Fruit fly (Drosophila melanogaster) whole organism, embryonic: ENCODE results near the gene Cep135.

ENCODE experiments used
- Antp ChIP-seq: fragments of 200-800 bp; sonication (Bioruptor generic); optimal IDR thresholded peaks from 3 replicates; lab custom pipeline; 2016; ENCODE audit warnings: missing biosample characterization, missing genetic modification characterization
- Atf3 ChIP-seq: fragments of 200-800 bp; sonication (Bioruptor generic); optimal IDR thresholded peaks from 3 replicates; lab custom pipeline; 2016; ENCODE audit warnings: missing biosample characterization, missing genetic modification characterization
- CG10147 ChIP-seq: fragments of 200-800 bp; sonication (Bioruptor generic); optimal IDR thresholded peaks from 2 replicates; lab custom pipeline; 2019; ENCODE audit warnings: missing biosample characterization, mild to moderate bottlenecking, missing genetic modification characterization, moderate library complexity
- CG11247 ChIP-seq: fragments of 200-800 bp; sonication (Bioruptor generic); IDR thresholded peaks from 2 replicates; pipeline ENCODE4 v1.3.6; 2022; ENCODE audit warnings: missing biosample characterization, missing genetic modification characterization
- CG11456 ChIP-seq: fragments of 200-800 bp; sonication (Bioruptor generic); IDR thresholded peaks from 3 replicates; pipeline ENCODE4 v1.3.6; 2022; ENCODE audit warnings: missing biosample characterization, missing genetic modification characterization
- CG11696 ChIP-seq: fragments of 200-800 bp; sonication (Bioruptor generic); IDR thresholded peaks from 2 replicates; pipeline ENCODE4 v1.3.6; 2022; ENCODE audit warnings: missing biosample characterization, missing genetic modification characterization
- CG13296 ChIP-seq: fragments of 200-800 bp; sonication (Bioruptor generic); optimal IDR thresholded peaks from 3 replicates; lab custom pipeline; 2018; ENCODE audit warnings: missing biosample characterization, mild to moderate bottlenecking, missing genetic modification characterization
- CG13775 ChIP-seq: fragments of 200-800 bp; sonication (Bioruptor generic); optimal IDR thresholded peaks from 3 replicates; lab custom pipeline; 2017; ENCODE audit warnings: missing biosample characterization, mild to moderate bottlenecking, missing genetic modification characterization
- CG14014 ChIP-seq: fragments of 200-800 bp; sonication (Bioruptor generic); IDR thresholded peaks from 2 replicates; pipeline ENCODE4 v1.3.6; 2022; ENCODE audit warnings: missing biosample characterization, missing genetic modification characterization
- CG15696 ChIP-seq: fragments of 200-800 bp; sonication (Bioruptor generic); optimal IDR thresholded peaks from 2 replicates; lab custom pipeline; 2019; ENCODE audit warnings: missing biosample characterization, mild to moderate bottlenecking, missing genetic modification characterization, moderate library complexity
- CG2889 ChIP-seq: fragments of 200-800 bp; sonication (Bioruptor generic); IDR thresholded peaks from 3 replicates; pipeline ENCODE4 v1.3.6; 2022; ENCODE audit warnings: missing biosample characterization, missing genetic modification characterization
- CG31224 ChIP-seq: fragments of 200-800 bp; sonication (Bioruptor generic); IDR thresholded peaks from 2 replicates; pipeline ENCODE4 v1.3.6; 2022; ENCODE audit warnings: missing biosample characterization, missing genetic modification characterization
- CG33213 ChIP-seq: fragments of 200-800 bp; sonication (Bioruptor generic); optimal IDR thresholded peaks from 3 replicates; lab custom pipeline; 2016; ENCODE audit warnings: missing biosample characterization, missing genetic modification characterization
- CG42726 ChIP-seq: fragments of 200-800 bp; sonication (Bioruptor generic); IDR thresholded peaks from 2 replicates; pipeline ENCODE4 v1.3.6; 2022; ENCODE audit warnings: missing biosample characterization, missing genetic modification characterization; ENCODE audit not compliant: partially characterized antibody
- CG4328 ChIP-seq: fragments of 200-800 bp; sonication (Bioruptor generic); optimal IDR thresholded peaks from 3 replicates; lab custom pipeline; 2017; ENCODE audit warnings: missing biosample characterization, missing genetic modification reagents, missing genetic modification characterization
- CG4360 ChIP-seq: fragments of 200-800 bp; sonication (Bioruptor generic); IDR thresholded peaks from 2 replicates; pipeline ENCODE4 v1.3.6; 2022; ENCODE audit warnings: missing biosample characterization, missing genetic modification characterization
- CG6765 ChIP-seq: fragments of 200-800 bp; sonication (Bioruptor generic); optimal IDR thresholded peaks from 3 replicates; lab custom pipeline; 2017; ENCODE audit warnings: missing biosample characterization, mild to moderate bottlenecking, missing genetic modification characterization
- CG8359 ChIP-seq: fragments of 200-800 bp; sonication (Bioruptor generic); optimal IDR thresholded peaks from 2 replicates; lab custom pipeline; 2017; ENCODE audit warnings: missing biosample characterization, mild to moderate bottlenecking, missing genetic modification characterization, borderline replicate concordance
- CG8388 ChIP-seq: fragments of 200-800 bp; sonication (Bioruptor generic); optimal IDR thresholded peaks from 2 replicates; lab custom pipeline; 2019; ENCODE audit warnings: missing biosample characterization, mild to moderate bottlenecking, missing genetic modification characterization, moderate library complexity
- CG9609 ChIP-seq: fragments of 200-800 bp; sonication (Bioruptor generic); optimal IDR thresholded peaks from 3 replicates; lab custom pipeline; 2016; ENCODE audit warnings: missing biosample characterization, missing genetic modification characterization
- CG9876 ChIP-seq: fragments of 200-800 bp; sonication (Bioruptor generic); optimal IDR thresholded peaks from 2 replicates; lab custom pipeline; 2016; ENCODE audit warnings: missing biosample characterization, missing genetic modification characterization
- Deaf1 ChIP-seq: fragments of 200-800 bp; optimal IDR thresholded peaks from 3 replicates; lab custom pipeline; 2019; ENCODE audit warnings: missing biosample characterization, mild to moderate bottlenecking, missing genetic modification characterization, moderate library complexity
- Doc3 ChIP-seq: fragments of 200-800 bp; sonication (Bioruptor generic); IDR thresholded peaks from 3 replicates; pipeline ENCODE4 v1.3.6; 2022; ENCODE audit warnings: missing biosample characterization, missing genetic modification characterization; ENCODE audit not compliant: partially characterized antibody
- Dref ChIP-seq: fragments of 200-800 bp; sonication (Bioruptor generic); IDR thresholded peaks from 2 replicates; pipeline ENCODE4 v1.3.6; 2022; ENCODE audit warnings: missing biosample characterization, missing genetic modification characterization
- E2f2 ChIP-seq: fragments of 200-800 bp; sonication (Bioruptor generic); IDR thresholded peaks from 2 replicates; pipeline ENCODE4 v1.3.6; 2022; ENCODE audit warnings: missing biosample characterization, missing genetic modification characterization
- Fer3 ChIP-seq: fragments of 200-800 bp; sonication (Bioruptor generic); optimal IDR thresholded peaks from 2 replicates; lab custom pipeline; 2018; ENCODE audit warnings: missing biosample characterization, mild to moderate bottlenecking, missing genetic modification characterization, moderate library complexity
- Gug ChIP-seq: fragments of 200-800 bp; sonication (Bioruptor generic); IDR thresholded peaks from 4 replicates; pipeline ENCODE4 v1.3.6; 2022; ENCODE audit warnings: missing biosample characterization, missing genetic modification characterization
- Max ChIP-seq: fragments of 200-800 bp; sonication (Bioruptor generic); optimal IDR thresholded peaks from 2 replicates; lab custom pipeline; 2016; ENCODE audit warnings: missing biosample characterization, mild to moderate bottlenecking, missing genetic modification characterization
- Meics ChIP-seq: fragments of 200-800 bp; sonication (Bioruptor generic); optimal IDR thresholded peaks from 2 replicates; lab custom pipeline; 2017; ENCODE audit warnings: missing biosample characterization, mild to moderate bottlenecking, missing genetic modification characterization
- Scr ChIP-seq: fragments of 200-800 bp; sonication (Bioruptor generic); IDR thresholded peaks from 2 replicates; pipeline ENCODE4 v1.3.6; 2022; ENCODE audit warnings: missing biosample characterization, missing genetic modification characterization; ENCODE audit not compliant: partially characterized antibody
- Ssrp ChIP-seq: fragments of 200-800 bp; sonication (Bioruptor generic); optimal IDR thresholded peaks from 2 replicates; lab custom pipeline; 2018; ENCODE audit warnings: missing biosample characterization, mild to moderate bottlenecking, missing genetic modification characterization, moderate library complexity
- ac ChIP-seq: fragments of 200-800 bp; sonication (Bioruptor generic); optimal IDR thresholded peaks from 3 replicates; lab custom pipeline; 2017; ENCODE audit warnings: missing biosample characterization, mild to moderate bottlenecking, missing genetic modification characterization
- amos ChIP-seq: fragments of 200-800 bp; sonication (Bioruptor generic); IDR thresholded peaks from 2 replicates; pipeline ENCODE4 v1.3.6; 2022; ENCODE audit warnings: missing biosample characterization, missing genetic modification characterization; ENCODE audit not compliant: partially characterized antibody
- ara ChIP-seq: fragments of 200-800 bp; sonication (Bioruptor generic); IDR thresholded peaks from 2 replicates; pipeline ENCODE4 v1.3.6; 2022; ENCODE audit warnings: missing biosample characterization, missing genetic modification characterization
- ato ChIP-seq: fragments of 200-800 bp; sonication (Bioruptor generic); IDR thresholded peaks from 2 replicates; pipeline ENCODE4 v1.3.6; 2022; ENCODE audit warnings: missing biosample characterization, missing genetic modification characterization; ENCODE audit not compliant: partially characterized antibody
- bsh ChIP-seq, 2 experiments: fragments of 200-800 bp; sonication (Bioruptor generic); optimal IDR thresholded peaks; 2 replicates each; lab custom pipeline; 2017 to 2018; ENCODE audit warnings: mild to moderate bottlenecking in 2 of 2, missing biosample characterization in 2 of 2, missing genetic modification characterization in 2 of 2, moderate library complexity in 1 of 2
- cwo ChIP-seq: fragments of 200-800 bp; sonication (Bioruptor generic); optimal IDR thresholded peaks from 3 replicates; lab custom pipeline; 2017; ENCODE audit warnings: missing biosample characterization, missing genetic modification characterization, mild to moderate bottlenecking, moderate library complexity, missing genetic modification reagents
- dpn ChIP-seq, 2 experiments: fragments of 200-800 bp; sonication (Bioruptor generic); optimal IDR thresholded peaks; 3 replicates each; lab custom pipeline; 2016; ENCODE audit warnings: missing biosample characterization in 2 of 2, missing genetic modification characterization in 2 of 2
- emc ChIP-seq: fragments of 200-800 bp; sonication (Bioruptor generic); optimal IDR thresholded peaks from 2 replicates; lab custom pipeline; 2016; ENCODE audit warnings: missing biosample characterization, missing genetic modification characterization
- en ChIP-seq: fragments of 200-800 bp; sonication (Bioruptor generic); optimal IDR thresholded peaks from 2 replicates; lab custom pipeline; 2016; ENCODE audit warnings: missing biosample characterization, missing genetic modification characterization
- fd3F ChIP-seq: fragments of 200-800 bp; sonication (Bioruptor generic); optimal IDR thresholded peaks from 2 replicates; lab custom pipeline; 2018; ENCODE audit warnings: missing biosample characterization, mild to moderate bottlenecking, missing genetic modification characterization, moderate library complexity
- nom ChIP-seq: fragments of 200-800 bp; sonication (Bioruptor generic); optimal IDR thresholded peaks from 2 replicates; lab custom pipeline; 2017; ENCODE audit warnings: missing biosample characterization, missing genetic modification characterization, mild to moderate bottlenecking, moderate library complexity, missing genetic modification reagents
- odd ChIP-seq: fragments of 200-800 bp; sonication (Bioruptor generic); optimal IDR thresholded peaks from 2 replicates; lab custom pipeline; 2017; ENCODE audit warnings: missing biosample characterization, mild to moderate bottlenecking, missing genetic modification characterization
- pb ChIP-seq: fragments of 200-800 bp; sonication (Bioruptor generic); optimal IDR thresholded peaks from 3 replicates; lab custom pipeline; 2016; ENCODE audit warnings: missing biosample characterization, missing genetic modification characterization
- peb ChIP-seq: fragments of 200-800 bp; sonication (Bioruptor generic); IDR thresholded peaks from 2 replicates; pipeline ENCODE4 v1.3.6; 2022; ENCODE audit warnings: missing biosample characterization, missing genetic modification characterization
- pfk ChIP-seq: fragments of 200-800 bp; sonication (Bioruptor generic); optimal IDR thresholded peaks from 2 replicates; lab custom pipeline; 2018; ENCODE audit warnings: missing biosample characterization, mild to moderate bottlenecking, missing genetic modification characterization, moderate library complexity
- row ChIP-seq: fragments of 200-800 bp; sonication (Bioruptor generic); IDR thresholded peaks from 3 replicates; pipeline ENCODE4 v1.3.6; 2022; ENCODE audit warnings: missing biosample characterization, missing genetic modification characterization
- slou ChIP-seq: fragments of 200-800 bp; sonication (Bioruptor generic); optimal IDR thresholded peaks from 3 replicates; lab custom pipeline; 2016; ENCODE audit warnings: missing biosample characterization, missing genetic modification characterization
- trem ChIP-seq: fragments of 200-800 bp; optimal IDR thresholded peaks from 3 replicates; lab custom pipeline; 2019; ENCODE audit warnings: missing biosample characterization, mild to moderate bottlenecking, missing genetic modification characterization, moderate library complexity
- zf30C ChIP-seq: fragments of 200-800 bp; sonication (Bioruptor generic); optimal IDR thresholded peaks from 3 replicates; lab custom pipeline; 2018; ENCODE audit warnings: missing biosample characterization, mild to moderate bottlenecking, missing genetic modification characterization

Cep135 gene

DNA sequence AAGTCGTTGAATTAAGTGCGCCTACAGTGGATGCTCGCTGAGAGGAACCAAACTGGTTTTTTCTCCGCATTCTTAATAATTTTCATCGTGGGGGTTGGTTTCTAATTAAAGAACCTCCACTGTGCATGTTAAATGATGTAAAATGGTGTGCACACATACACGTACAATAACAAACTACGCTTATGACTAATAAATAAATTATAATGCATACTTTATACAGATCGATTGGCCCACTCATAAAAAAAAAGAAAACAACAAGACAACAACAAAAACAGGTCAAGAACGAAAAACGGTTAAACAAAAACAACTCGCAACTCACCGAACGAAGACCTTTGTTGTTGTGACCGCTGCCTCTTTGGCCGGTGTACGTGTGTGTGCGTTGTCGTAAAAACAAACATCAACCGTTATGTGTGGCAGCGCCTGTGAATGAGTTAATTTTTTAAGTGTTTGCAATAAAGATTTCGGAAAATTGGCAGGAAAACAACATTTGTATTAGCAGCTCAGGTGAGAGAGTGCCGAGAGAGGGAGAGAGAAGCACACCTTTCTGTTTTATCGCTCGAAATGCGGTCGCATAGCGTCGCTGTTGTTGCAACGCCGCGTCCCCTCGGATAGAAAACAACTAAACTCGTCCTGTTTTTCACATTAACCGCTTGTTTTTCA, 22.5 kb upstream of the Cep135 start (continued):
- TF ChIP-seq pb (GFP tag; lab: Kevin White, UChicago) (no peak), CG8359 (GFP tag; lab: Kevin White, UChicago) (no peak), bsh (GFP tag; optimal IDR thresholded peaks at IDR 0.05; lab: Kevin White, UChicago) (no peak), Antp (GFP tag; lab: Kevin White, UChicago) (no peak), en (no peak), peb (GFP tag; lab: Robert Waterston, UW) (no peak), pfk (GFP tag; lab: Kevin White, UChicago) (no peak), CG11696 (peak; percentile 81), trem (no peak), emc (GFP tag; lab: Kevin White, UChicago) (no peak), CG4360 (GFP tag; lab: Robert Waterston, UW) (peak; percentile 80), Ssrp (peak; percentile 8), CG4328 (GFP tag; lab: Kevin White, UChicago) (no peak), zf30C (GFP tag; lab: Kevin White, UChicago) (no peak), Meics (GFP tag; lab: Kevin White, UChicago) (no peak), ato (GFP tag; lab: Robert Waterston, UW) (no peak), CG8388 (GFP tag; lab: Kevin White, UChicago) (no peak), CG14014 (GFP tag; lab: Robert Waterston, UW) (no peak), dpn (GFP tag; optimal IDR thresholded peaks at IDR 0.05; lab: Kevin White, UChicago) (peak in 1 of 2 experiments; percentile 5), Gug (no peak), nom (GFP tag; lab: Kevin White, UChicago) (no peak), Scr (GFP tag; lab: Robert Waterston, UW) (no peak), cwo (peak; percentile 3), Atf3 (GFP tag; lab: Kevin White, UChicago) (no peak), Doc3 (GFP tag; lab: Robert Waterston, UW) (0 out of 3 replicates have a peak, but pooled peaks have one; percentile 19), fd3F (GFP tag; lab: Kevin White, UChicago) (no peak), Dref (GFP tag; lab: Robert Waterston, UW) (no peak), CG11456 (no peak), Max (GFP tag; lab: Kevin White, UChicago) (no peak), Fer3 (peak; percentile 5), CG31224 (no peak), Deaf1 (tag; lab: Kevin White, UChicago) (no peak), CG10147 (GFP tag; lab: Kevin White, UChicago) (no peak), CG15696 (tag; lab: Kevin White, UChicago) (no peak), CG13775 (GFP tag; lab: Kevin White, UChicago) (no peak), CG9609 (GFP tag; lab: Kevin White, UChicago) (no peak), CG13296 (GFP tag; lab: Kevin White, UChicago) (peak; percentile 10), ac (no peak), slou (GFP tag; lab: Kevin White, UChicago) (no peak), CG42726 (GFP tag; lab: Robert Waterston, UW) (no peak), E2f2 (GFP tag; lab: Robert Waterston, UW) (no peak), ara (no peak), amos (peak; percentile 8; the same call in 1 of the 2 replicates), CG9876 (GFP tag; lab: Kevin White, UChicago) (no peak), row (GFP tag; lab: Robert Waterston, UW) (peak; percentile 45; the same call in 1 of the 3 replicates), CG11247 (GFP tag; lab: Robert Waterston, UW) (no peak), CG2889 (GFP tag; lab: Robert Waterston, UW) (no peak), CG6765 (no peak), odd (GFP tag; lab: Kevin White, UChicago) (no peak), CG33213 (no peak)
